Worm (Caenorhabditis elegans) whole organism, mixed stage, embryonic: ENCODE results near the gene ubh-3.

Experiments used
- ces-1 ChIP-seq: fragments of 150-350 bp; optimal IDR thresholded peaks from 2 replicates; lab custom pipeline; 2014; ENCODE audit warnings: missing biosample characterization, missing genetic modification reagents, missing genetic modification characterization
- lsy-2 ChIP-seq: fragments of 150-350 bp; optimal IDR thresholded peaks from 2 replicates; lab custom pipeline; 2014; ENCODE audit warnings: missing biosample characterization, missing genetic modification characterization
- pha-4 ChIP-seq: fragments of 150-350 bp; optimal IDR thresholded peaks from 2 replicates; lab custom pipeline; 2018; ENCODE audit warnings: missing biosample characterization, missing genetic modification reagents, missing genetic modification characterization
- sem-2 ChIP-seq: fragments of 200-800 bp; sonication (Bioruptor generic); optimal IDR thresholded peaks from 2 replicates; lab custom pipeline; 2018; ENCODE audit warnings: mild to moderate bottlenecking, missing genetic modification characterization, missing compliant biosample characterization
- snpc-4 ChIP-seq: fragments of 150-350 bp; optimal IDR thresholded peaks from 2 replicates; lab custom pipeline; 2014; ENCODE audit warnings: missing biosample characterization, missing genetic modification characterization

ce11 chrV:6516491-6517304, 8.1 kb upstream of the ubh-3 start, which contains the start of gene mdh-1:
- TF ChIP-seq sem-2 (GFP tag; lab: Kevin White, UChicago) (no peak), pha-4 (tag; lab: Kevin White, UChicago) (no peak), snpc-4 (tag; lab: Kevin White, UChicago) (no peak), lsy-2 (tag; lab: Kevin White, UChicago) (no peak), ces-1 (GFP tag; lab: Kevin White, UChicago) (no peak)
